Worm (Caenorhabditis elegans) whole organism, L1 larva: ENCODE measurements around the gene srt-41.

ENCODE experiments used
- lin-13 ChIP-seq: fragments of 150-350 bp; optimal IDR thresholded peaks from 2 replicates; lab custom pipeline; 2014; ENCODE audit warnings: missing biosample characterization, missing genetic modification reagents, missing genetic modification characterization
- nhr-76 ChIP-seq: sonication (generic microtip); optimal IDR thresholded peaks from 2 replicates; lab custom pipeline; 2017; ENCODE audit warnings: missing biosample characterization, missing genetic modification characterization
- vab-15 ChIP-seq: sonication (generic microtip); optimal IDR thresholded peaks from 2 replicates; lab custom pipeline; 2017; ENCODE audit warnings: missing genotype, mild to moderate bottlenecking, missing genetic modification characterization, missing compliant biosample characterization

DNA sequence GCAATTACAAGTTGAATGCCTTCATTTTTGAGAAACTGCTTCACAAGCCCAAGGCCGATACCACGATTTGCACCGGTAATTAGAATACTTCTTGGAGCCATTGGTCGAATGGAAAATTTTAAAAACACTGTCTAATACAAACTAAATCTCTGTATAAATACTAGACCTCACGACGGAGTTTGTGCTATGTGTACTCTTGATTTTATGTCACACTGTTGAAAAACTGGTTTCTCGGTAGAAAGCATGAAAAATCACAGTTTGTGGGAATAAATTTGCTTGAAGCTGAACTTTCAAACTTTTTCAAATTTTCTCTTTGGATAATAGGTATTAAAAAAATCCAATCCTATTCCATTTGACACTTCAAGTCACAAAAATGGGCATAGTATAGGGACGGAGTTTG is 47.4 kb downstream of the srt-41 start, which contains the start of gene ZK697.14:
- TF ChIP-seq lin-13 (GFP tag; lab: Kevin White, UChicago), result no peak
- TF ChIP-seq vab-15 (tag; lab: Kevin White, UChicago), result no peak
- no peak for TF ChIP-seq nhr-76 (tag; lab: Kevin White, UChicago)
